Fruit fly (Drosophila melanogaster) whole organism, pupa: ENCODE results near the gene Nepl14.

Source experiments
- CG12605 ChIP-seq: fragments of 200-800 bp; sonication (Bioruptor generic); IDR thresholded peaks from 2 replicates; pipeline ENCODE4 v1.3.6; 2022; ENCODE audit warnings: missing biosample characterization, missing genetic modification characterization
- CG13204 ChIP-seq: fragments of 200-800 bp; sonication (Bioruptor generic); optimal IDR thresholded peaks from 2 replicates; lab custom pipeline; 2018; ENCODE audit warnings: missing biosample characterization, mild to moderate bottlenecking, missing genetic modification characterization, moderate library complexity
- CG32121 ChIP-seq: fragments of 200-800 bp; sonication (Bioruptor generic); IDR thresholded peaks from 2 replicates; pipeline ENCODE4 v1.3.6; 2022; ENCODE audit warnings: missing biosample characterization, missing genetic modification characterization
- CG8159 ChIP-seq: fragments of 200-800 bp; sonication (Bioruptor generic); optimal IDR thresholded peaks from 3 replicates; lab custom pipeline; 2018; ENCODE audit warnings: missing biosample characterization, mild to moderate bottlenecking, missing genetic modification characterization, moderate library complexity
- EcR ChIP-seq: fragments of 200-800 bp; sonication (Bioruptor generic); optimal IDR thresholded peaks from 3 replicates; lab custom pipeline; 2019; ENCODE audit warnings: missing biosample characterization, missing genetic modification characterization, mild to moderate bottlenecking, moderate library complexity, missing genetic modification reagents
- Pif1A ChIP-seq: fragments of 200-800 bp; sonication (Bioruptor generic); optimal IDR thresholded peaks from 3 replicates; lab custom pipeline; 2016; ENCODE audit warnings: missing biosample characterization, missing genetic modification characterization
- Snoo ChIP-seq: fragments of 200-800 bp; sonication (Bioruptor generic); optimal IDR thresholded peaks from 3 replicates; lab custom pipeline; 2017; ENCODE audit warnings: missing biosample characterization, mild to moderate bottlenecking, missing genetic modification characterization, inconsistent platforms
- gl ChIP-seq: fragments of 200-800 bp; sonication (Bioruptor generic); optimal IDR thresholded peaks from 2 replicates; lab custom pipeline; 2018; ENCODE audit warnings: missing biosample characterization, mild to moderate bottlenecking, missing genetic modification characterization

- no peak for TF ChIP-seq Pif1A (GFP tag; lab: Kevin White, UChicago)
- TF ChIP-seq CG8159 = no peak
- TF ChIP-seq EcR (GFP tag; lab: Kevin White, UChicago) = no peak
- TF ChIP-seq gl = no peak
- no peak for TF ChIP-seq Snoo (tag; lab: Kevin White, UChicago)
- no peak for TF ChIP-seq CG32121
- TF ChIP-seq CG12605 (GFP tag; lab: Robert Waterston, UW) = no peak
- no peak for TF ChIP-seq CG13204 (GFP tag; lab: Kevin White, UChicago)
Measured at dm6 chr3R:22770207-22770606, 6.7 kb upstream of the Nepl14 start, which contains the start of gene CG43093.
